Fruit fly (Drosophila melanogaster): ENCODE results near the gene Chchd2.

The Chchd2 gene

dm6 chrX:17110556-17111177, 38.1 kb upstream of the Chchd2 start:
- no peak for TF ChIP-seq woc (GFP tag; optimal IDR thresholded peaks at IDR 0.05)
- no peak for TF ChIP-seq HLH106 (tag; optimal IDR thresholded peaks at IDR 0.05)
- TF ChIP-seq sv (GFP tag; optimal IDR thresholded peaks at IDR 0.05), result no peak
- no peak for TF ChIP-seq Hr78 (GFP tag; optimal IDR thresholded peaks at IDR 0.05)
- no peak for TF ChIP-seq foxo (GFP tag; optimal IDR thresholded peaks at IDR 0.05)
- no peak for TF ChIP-seq pan (optimal IDR thresholded peaks at IDR 0.05)
- TF ChIP-seq ey (GFP tag; optimal IDR thresholded peaks at IDR 0.05), result no peak
- no peak for TF ChIP-seq Dif (GFP tag; optimal IDR thresholded peaks at IDR 0.05; ENCODE audit: partially characterized antibody)
- TF ChIP-seq usp (GFP tag; optimal IDR thresholded peaks at IDR 0.05), result no peak
- TF ChIP-seq fru (GFP tag; optimal IDR thresholded peaks at IDR 0.05), result no peak
- TF ChIP-seq rgr (GFP tag; optimal IDR thresholded peaks at IDR 0.05), result no peak
- TF ChIP-seq sage (GFP tag; optimal IDR thresholded peaks at IDR 0.05), result no peak
- TF ChIP-seq Rel (GFP tag; optimal IDR thresholded peaks at IDR 0.05), result no peak
- no peak for TF ChIP-seq Rel (tag; optimal IDR thresholded peaks at IDR 0.05)
- no peak for TF ChIP-seq brk (GFP tag; optimal IDR thresholded peaks at IDR 0.05)
- TF ChIP-seq Sp1 (GFP tag; optimal IDR thresholded peaks at IDR 0.05), result no peak

dm6 chrX:17111274-17111673, 37.5 kb upstream of the Chchd2 start:
- TF ChIP-seq Dfd (GFP tag; optimal IDR thresholded peaks at IDR 0.05) (no peak), fru (GFP tag; optimal IDR thresholded peaks at IDR 0.05) (no peak), rgr (GFP tag; optimal IDR thresholded peaks at IDR 0.05) (no peak), Vsx2 (GFP tag; optimal IDR thresholded peaks at IDR 0.05; ENCODE audit: partially characterized antibody) (no peak), pan (optimal IDR thresholded peaks at IDR 0.05) (no peak), Myc (optimal IDR thresholded peaks at IDR 0.05) (no peak), jim (GFP tag; optimal IDR thresholded peaks at IDR 0.05) (no peak), CG9705 (GFP tag; optimal IDR thresholded peaks at IDR 0.05) (no peak), HLH106 (tag; optimal IDR thresholded peaks at IDR 0.05) (no peak), h (GFP tag; optimal IDR thresholded peaks at IDR 0.05) (no peak), N (GFP tag; optimal IDR thresholded peaks at IDR 0.05) (no peak), Rel (GFP tag; optimal IDR thresholded peaks at IDR 0.05) (no peak), Rel (tag; optimal IDR thresholded peaks at IDR 0.05) (no peak), OdsH (GFP tag; optimal IDR thresholded peaks at IDR 0.05) (no peak), usp (GFP tag; optimal IDR thresholded peaks at IDR 0.05) (no peak), psq (GFP tag; optimal IDR thresholded peaks at IDR 0.05) (no peak), Sp1 (GFP tag; optimal IDR thresholded peaks at IDR 0.05) (no peak), Jra (GFP tag; optimal IDR thresholded peaks at IDR 0.05) (no peak), Abd-B (GFP tag; optimal IDR thresholded peaks at IDR 0.05) (no peak), Hr78 (GFP tag; optimal IDR thresholded peaks at IDR 0.05) (no peak), Hnf4 (GFP tag; optimal IDR thresholded peaks at IDR 0.05) (no peak)

dm6 chrX:17111958-17112953, 36.5 kb upstream of the Chchd2 start:
- TF ChIP-seq Jra (GFP tag; optimal IDR thresholded peaks at IDR 0.05) (no peak), lola (GFP tag; optimal IDR thresholded peaks at IDR 0.05) (no peak), HLH106 (tag; optimal IDR thresholded peaks at IDR 0.05) (no peak), rgr (GFP tag; optimal IDR thresholded peaks at IDR 0.05) (no peak), Hr78 (GFP tag; optimal IDR thresholded peaks at IDR 0.05) (no peak), Vsx2 (GFP tag; optimal IDR thresholded peaks at IDR 0.05; ENCODE audit: partially characterized antibody) (no peak), fru (GFP tag; optimal IDR thresholded peaks at IDR 0.05) (no peak), jim (GFP tag; optimal IDR thresholded peaks at IDR 0.05) (no peak), Dif (GFP tag; optimal IDR thresholded peaks at IDR 0.05; ENCODE audit: partially characterized antibody) (no peak), GATAd (GFP tag; optimal IDR thresholded peaks at IDR 0.05) (no peak), dmrt93B (GFP tag; optimal IDR thresholded peaks at IDR 0.05) (no peak), Rel (GFP tag; optimal IDR thresholded peaks at IDR 0.05) (no peak), Rel (tag; optimal IDR thresholded peaks at IDR 0.05) (no peak), Myc (optimal IDR thresholded peaks at IDR 0.05) (no peak)

- no peak for TF ChIP-seq Myc (optimal IDR thresholded peaks at IDR 0.05)
- no peak for TF ChIP-seq lola (GFP tag; optimal IDR thresholded peaks at IDR 0.05)
- TF ChIP-seq foxo (GFP tag; optimal IDR thresholded peaks at IDR 0.05), result peak in 1 of 2 experiments; percentile 38
- TF ChIP-seq Sp1 (GFP tag; optimal IDR thresholded peaks at IDR 0.05), result peak; percentile 62
- TF ChIP-seq Dfd (GFP tag; optimal IDR thresholded peaks at IDR 0.05), result no peak
- TF ChIP-seq sv (GFP tag; optimal IDR thresholded peaks at IDR 0.05), result no peak
- no peak for TF ChIP-seq N (GFP tag; optimal IDR thresholded peaks at IDR 0.05)
- no peak for TF ChIP-seq Dif (GFP tag; optimal IDR thresholded peaks at IDR 0.05; ENCODE audit: partially characterized antibody)
- no peak for TF ChIP-seq fru (GFP tag; optimal IDR thresholded peaks at IDR 0.05)
- TF ChIP-seq Mio (GFP tag; optimal IDR thresholded peaks at IDR 0.05), result no peak
- no peak for TF ChIP-seq Vsx2 (GFP tag; optimal IDR thresholded peaks at IDR 0.05; ENCODE audit: partially characterized antibody)
- TF ChIP-seq psq (GFP tag; optimal IDR thresholded peaks at IDR 0.05), result peak; percentile 61
- TF ChIP-seq usp (GFP tag; optimal IDR thresholded peaks at IDR 0.05), result no peak
- no peak for TF ChIP-seq tai (GFP tag; optimal IDR thresholded peaks at IDR 0.05)
- no peak for TF ChIP-seq h (GFP tag; optimal IDR thresholded peaks at IDR 0.05)
- TF ChIP-seq HLH106 (tag; optimal IDR thresholded peaks at IDR 0.05), result peak; percentile 44
- TF ChIP-seq Rel (GFP tag; optimal IDR thresholded peaks at IDR 0.05), result no peak
- no peak for TF ChIP-seq Rel (tag; optimal IDR thresholded peaks at IDR 0.05)
- TF ChIP-seq dmrt93B (GFP tag; optimal IDR thresholded peaks at IDR 0.05), result no peak
- TF ChIP-seq OdsH (GFP tag; optimal IDR thresholded peaks at IDR 0.05), result peak; percentile 48
- TF ChIP-seq dsf (GFP tag; optimal IDR thresholded peaks at IDR 0.05; ENCODE audit: borderline replicate concordance), result no peak
- TF ChIP-seq rgr (GFP tag; optimal IDR thresholded peaks at IDR 0.05), result peak; percentile 50
These were observed 35.5 kb upstream of the Chchd2 start for dm6 chrX:17113324-17113723.

All from whole organism, wandering third instar larva.